Fruit fly (Drosophila melanogaster) whole organism, pupa: ENCODE data around the gene CG10958.

Source experiments
- CG10348 ChIP-seq: fragments of 200-800 bp; sonication (Bioruptor generic); IDR thresholded peaks from 2 replicates; pipeline ENCODE4 v1.3.6; 2022; ENCODE audit warnings: missing biosample characterization, missing genetic modification characterization
- CG13204 ChIP-seq: fragments of 200-800 bp; sonication (Bioruptor generic); optimal IDR thresholded peaks from 2 replicates; lab custom pipeline; 2018; ENCODE audit warnings: missing biosample characterization, mild to moderate bottlenecking, missing genetic modification characterization, moderate library complexity
- CG15710 ChIP-seq: fragments of 200-800 bp; sonication (Bioruptor generic); optimal IDR thresholded peaks from 2 replicates; lab custom pipeline; 2018; ENCODE audit warnings: missing biosample characterization, mild to moderate bottlenecking, missing genetic modification characterization, moderate library complexity
- CG34367 ChIP-seq: fragments of 200-800 bp; sonication (Bioruptor generic); optimal IDR thresholded peaks from 2 replicates; lab custom pipeline; 2018; ENCODE audit warnings: missing biosample characterization, mild to moderate bottlenecking, missing genetic modification characterization
- CG8159 ChIP-seq: fragments of 200-800 bp; sonication (Bioruptor generic); optimal IDR thresholded peaks from 3 replicates; lab custom pipeline; 2018; ENCODE audit warnings: missing biosample characterization, mild to moderate bottlenecking, missing genetic modification characterization, moderate library complexity
- CG9948 ChIP-seq: fragments of 200-800 bp; sonication (Bioruptor generic); optimal IDR thresholded peaks from 2 replicates; lab custom pipeline; 2018; ENCODE audit warnings: missing biosample characterization, mild to moderate bottlenecking, missing genetic modification characterization, moderate library complexity
- D1 ChIP-seq: fragments of 200-800 bp; sonication (Bioruptor generic); optimal IDR thresholded peaks from 2 replicates; lab custom pipeline; 2018; ENCODE audit warnings: missing biosample characterization, mild to moderate bottlenecking, missing genetic modification characterization, moderate library complexity
- Snoo ChIP-seq: fragments of 200-800 bp; sonication (Bioruptor generic); optimal IDR thresholded peaks from 3 replicates; lab custom pipeline; 2017; ENCODE audit warnings: missing biosample characterization, mild to moderate bottlenecking, missing genetic modification characterization, inconsistent platforms

- TF ChIP-seq CG10348 (GFP tag; lab: Robert Waterston, UW) (peak; percentile 85), CG34367 (tag; lab: Kevin White, UChicago) (peak; percentile 92), CG8159 (tag; lab: Kevin White, UChicago) (peak; percentile 97), CG13204 (GFP tag; lab: Kevin White, UChicago) (peak; percentile 87), CG15710 (tag; lab: Kevin White, UChicago) (peak; percentile 97), D1 (tag; lab: Kevin White, UChicago) (peak; percentile 87), CG9948 (tag; lab: Kevin White, UChicago) (peak; percentile 95), Snoo (tag; lab: Kevin White, UChicago) (peak; percentile 94)
These were observed 39.9 kb upstream of the CG10958 start for dm6 chrX:8092075-8092682.
